Worm (Caenorhabditis elegans): Measurements from ENCODE around the gene sdz-35.

DNA sequence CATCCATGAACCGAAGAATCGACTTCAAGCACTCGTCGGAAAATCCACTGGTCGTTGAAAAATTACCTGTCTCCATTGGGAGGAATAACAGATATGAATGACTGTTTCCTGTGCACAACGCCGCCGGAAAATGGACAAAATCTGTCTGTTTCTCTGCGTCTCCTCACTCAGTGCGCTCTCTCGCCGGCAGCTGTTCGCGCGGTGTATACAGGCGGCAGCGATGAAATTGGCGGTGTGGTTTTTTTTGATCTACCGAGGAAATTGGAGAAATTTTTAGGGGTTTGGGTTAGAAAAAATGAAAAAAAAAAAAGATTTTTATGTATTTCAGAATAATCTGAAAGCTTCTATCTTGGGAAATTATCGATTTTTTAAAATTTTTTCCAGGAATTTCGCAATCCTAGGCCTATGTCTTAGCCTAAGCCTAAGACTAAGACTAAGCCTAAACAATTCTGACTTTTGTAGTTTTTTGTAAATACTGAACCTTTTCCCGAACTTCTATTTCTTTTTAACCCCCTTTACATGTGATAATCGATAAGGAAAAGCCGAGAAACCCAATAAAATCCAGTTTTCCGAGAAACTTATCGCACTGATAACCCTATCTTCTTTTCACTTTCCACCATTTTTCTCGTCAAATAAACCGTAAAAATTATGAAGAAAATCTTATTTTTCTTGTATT lies 39.6 kb upstream of the sdz-35 start, which contains the start of the genes fbxc-50 and C17F4.2:
- TF ChIP-seq elt-1 (tag; optimal IDR thresholded peaks at IDR 0.05; ENCODE audit: borderline replicate concordance, insufficient read depth) (no peak), pha-4 (tag; optimal IDR thresholded peaks at IDR 0.05) (no peak), ces-1 (GFP tag; optimal IDR thresholded peaks at IDR 0.05) (no peak), unc-39 (tag; optimal IDR thresholded peaks at IDR 0.05) (no peak), nhr-76 (tag; optimal IDR thresholded peaks at IDR 0.05) (no peak), ztf-11 (tag; optimal IDR thresholded peaks at IDR 0.05) (no peak), nhr-237 (tag; optimal IDR thresholded peaks at IDR 0.05) (no peak), blmp-1 (tag; optimal IDR thresholded peaks at IDR 0.05) (no peak), snpc-4 (tag; optimal IDR thresholded peaks at IDR 0.05) (no peak), ceh-83 (GFP tag; optimal IDR thresholded peaks at IDR 0.05) (no peak), unc-62 (GFP tag; optimal IDR thresholded peaks at IDR 0.05) (no peak)
